Worm (Caenorhabditis elegans) whole organism, young adult: ENCODE measurements around the gene cpg-8.
A peak's percentile ranks its signal among the peaks of the same experiment; 100 is the strongest.

Experiments used
- Y95B8A.8 ChIP-seq: fragments of 200-800 bp; sonication (Bioruptor generic); IDR thresholded peaks from 2 replicates; pipeline ENCODE4 v1.3.6; 2022; ENCODE audit warnings: missing genetic modification reagents, missing genetic modification characterization, missing compliant biosample characterization
- ama-1 ChIP-seq, 3 experiments: fragments of 150-350 bp in 1 of 3; sonication (generic microtip) in 2 of 3; optimal IDR thresholded peaks; 2 replicates each; lab custom pipeline; 2014 to 2018; ENCODE audit warnings: missing biosample characterization in 2 of 3, missing genetic modification characterization in 2 of 3, missing genetic modification reagents in 2 of 3
- snpc-4 ChIP-seq, 5 experiments: fragments of 150-350 bp in 1 of 5; sonication (generic microtip) in 4 of 5; optimal IDR thresholded peaks; 2 replicates each; lab custom pipeline; 2014 to 2018; ENCODE audit warnings: missing genetic modification characterization in 5 of 5, missing biosample characterization in 3 of 5, antibody characterized with exemption in 2 of 5, mild to moderate bottlenecking in 2 of 5, missing compliant biosample characterization in 2 of 5, missing genotype in 2 of 5, moderate library complexity in 2 of 5, missing genetic modification reagents in 1 of 5
- somi-1 ChIP-seq: fragments of 200-800 bp; sonication (Bioruptor generic); optimal IDR thresholded peaks from 2 replicates; lab custom pipeline; 2018; ENCODE audit warnings: mild to moderate bottlenecking, missing genetic modification characterization, missing compliant biosample characterization

DNA sequence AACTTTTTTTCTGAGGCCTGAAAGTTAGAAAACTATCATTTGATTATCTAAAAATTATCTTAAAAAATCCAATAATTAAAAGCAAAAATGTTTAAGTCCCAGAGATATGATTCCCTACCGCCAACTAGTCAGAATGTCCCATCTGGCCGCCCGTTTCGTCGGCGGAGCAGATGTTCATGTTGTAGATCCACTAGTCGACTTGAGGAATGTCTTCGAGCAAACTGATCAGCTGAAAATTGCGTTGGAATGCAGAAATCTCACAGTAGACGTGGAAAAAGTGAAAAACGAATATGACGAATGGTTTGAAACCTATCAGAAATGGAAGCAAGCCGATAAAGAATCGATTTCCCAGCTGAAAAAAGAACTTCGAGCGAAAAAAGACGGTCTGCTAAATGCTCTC is 3.0 kb downstream of the cpg-8 start, which contains the start of gene K03B4.1:
- TF ChIP-seq snpc-4 (GFP tag; optimal IDR thresholded peaks at IDR 0.05; lab: Kevin White, UChicago), result no peak
- peak in 1 of 4 experiments; percentile 1 for TF ChIP-seq snpc-4 (tag; optimal IDR thresholded peaks at IDR 0.05; lab: Kevin White, UChicago)
- TF ChIP-seq somi-1 (GFP tag; lab: Kevin White, UChicago), result no peak
- no peak for TF ChIP-seq Y95B8A.8 (GFP tag; lab: Robert Waterston, UW)
- TF ChIP-seq ama-1 (optimal IDR thresholded peaks at IDR 0.05; lab: Kevin White, UChicago), result no peak
- TF ChIP-seq ama-1 (GFP tag; optimal IDR thresholded peaks at IDR 0.05; lab: Kevin White, UChicago), result no peak
